Fruit fly (Drosophila melanogaster): ENCODE measurements around the gene Cyp4d2.

Cyp4d2 gene

dm6 chrX:2134965-2135758 lies 40.6 kb upstream of the Cyp4d2 start (continued):
- TF ChIP-seq CG4854 (GFP tag; optimal IDR thresholded peaks at IDR 0.05) (peak; percentile 73), CG6813 (GFP tag; optimal IDR thresholded peaks at IDR 0.05) (peak; percentile 87), CG15073 (GFP tag; optimal IDR thresholded peaks at IDR 0.05) (peak; percentile 63), Xbp1 (GFP tag; optimal IDR thresholded peaks at IDR 0.05) (peak; percentile 86), eve (GFP tag; optimal IDR thresholded peaks at IDR 0.05) (no peak), Spps (tag; optimal IDR thresholded peaks at IDR 0.05) (peak; percentile 85), H15 (GFP tag; IDR thresholded peaks at IDR 0.05) (peak; percentile 72; the same call in 2 of the 3 replicates), knrl (GFP tag; IDR thresholded peaks at IDR 0.05; ENCODE audit: partially characterized antibody) (no peak; the same call in 2 of the 3 replicates), pita (GFP tag; optimal IDR thresholded peaks at IDR 0.05) (no peak), al (GFP tag; IDR thresholded peaks at IDR 0.05) (peak; percentile 79), cad (GFP tag; optimal IDR thresholded peaks at IDR 0.05) (no peak), CG12104 (GFP tag; optimal IDR thresholded peaks at IDR 0.05) (peak; percentile 82), Elba2 (GFP tag; optimal IDR thresholded peaks at IDR 0.05) (no peak), CG18764 (GFP tag; optimal IDR thresholded peaks at IDR 0.05) (peak; percentile 70), CG6854 (GFP tag; optimal IDR thresholded peaks at IDR 0.05) (peak; percentile 93), CG6791 (GFP tag; IDR thresholded peaks at IDR 0.05; ENCODE audit: partially characterized antibody) (no peak), CG4707 (GFP tag; optimal IDR thresholded peaks at IDR 0.05) (peak; percentile 39), CG7928 (GFP tag; optimal IDR thresholded peaks at IDR 0.05) (peak; percentile 50), prd (optimal IDR thresholded peaks at IDR 0.05) (no peak), prd (GFP tag; IDR thresholded peaks at IDR 0.05) (peak; percentile 91), en (GFP tag; optimal IDR thresholded peaks at IDR 0.05) (peak; percentile 71), nau (GFP tag; optimal IDR thresholded peaks at IDR 0.05) (peak; percentile 88), Ets65A (GFP tag) (peak; percentile 87), CG11504 (tag; optimal IDR thresholded peaks at IDR 0.05) (peak; percentile 93), hbn (GFP tag; IDR thresholded peaks at IDR 0.05; ENCODE audit: partially characterized antibody) (no peak), CG7745 (tag; optimal IDR thresholded peaks at IDR 0.05) (peak; percentile 42), ac (GFP tag; optimal IDR thresholded peaks at IDR 0.05) (peak; percentile 77), hth (optimal IDR thresholded peaks at IDR 0.05) (peak; percentile 41), gem (tag; optimal IDR thresholded peaks at IDR 0.05) (peak; percentile 95), Dad (GFP tag; optimal IDR thresholded peaks at IDR 0.05) (peak; percentile 76), pan (optimal IDR thresholded peaks at IDR 0.05) (no peak), pan (GFP tag; optimal IDR thresholded peaks at IDR 0.05 in 1 of 2, IDR thresholded peaks at IDR 0.05 in 1 of 2) (peak in 1 of 2 experiments; percentile 90), dmrt99B (tag; optimal IDR thresholded peaks at IDR 0.05) (peak; percentile 93), Max (GFP tag; optimal IDR thresholded peaks at IDR 0.05) (peak; percentile 83), Six4 (GFP tag; optimal IDR thresholded peaks at IDR 0.05) (peak; percentile 77), CG14050 (GFP tag; IDR thresholded peaks at IDR 0.05) (peak; percentile 79), CG34376 (GFP tag; optimal IDR thresholded peaks at IDR 0.05) (peak; percentile 91), CG5180 (GFP tag; optimal IDR thresholded peaks at IDR 0.05) (peak; percentile 81), shn (GFP tag; optimal IDR thresholded peaks at IDR 0.05) (peak; percentile 54), unpg (GFP tag; optimal IDR thresholded peaks at IDR 0.05) (peak; percentile 95), CG1529 (GFP tag; optimal IDR thresholded peaks at IDR 0.05) (peak; percentile 82), disco-r (GFP tag; optimal IDR thresholded peaks at IDR 0.05) (peak; percentile 79), CG1602 (GFP tag; optimal IDR thresholded peaks at IDR 0.05) (peak; percentile 84), HmgZ (tag; optimal IDR thresholded peaks at IDR 0.05) (peak; percentile 93), ind (GFP tag; optimal IDR thresholded peaks at IDR 0.05) (peak; percentile 85), repo (GFP tag; optimal IDR thresholded peaks at IDR 0.05) (peak; percentile 65), ems (GFP tag; optimal IDR thresholded peaks at IDR 0.05) (peak; percentile 77), CG14441 (GFP tag; IDR thresholded peaks at IDR 0.05) (peak; percentile 90), CG10267 (tag; optimal IDR thresholded peaks at IDR 0.05) (peak; percentile 86), Hr3 (GFP tag; optimal IDR thresholded peaks at IDR 0.05) (peak; percentile 76)

All from whole organism, embryonic.